Fruit fly (Drosophila melanogaster) whole organism, embryonic: Measurements from ENCODE around the gene CG4629.

Experiments
- ATbp ChIP-seq: fragments of 200-800 bp; sonication (Bioruptor generic); optimal IDR thresholded peaks from 2 replicates; lab custom pipeline; 2017; ENCODE audit warnings: missing biosample characterization, mild to moderate bottlenecking, missing genetic modification characterization, missing genetic modification reagents
- Asciz ChIP-seq: fragments of 200-800 bp; sonication (Bioruptor generic); optimal IDR thresholded peaks from 2 replicates; lab custom pipeline; 2017; ENCODE audit warnings: missing biosample characterization, mild to moderate bottlenecking, missing genetic modification characterization, missing genetic modification reagents
- Awh ChIP-seq: fragments of 200-800 bp; sonication (Bioruptor generic); IDR thresholded peaks from 2 replicates; pipeline ENCODE4, ENCODE4 v1.3.6; 2022; ENCODE audit warnings: missing biosample characterization, missing genetic modification characterization
- Blimp-1 ChIP-seq: fragments of 200-800 bp; sonication (Bioruptor generic); optimal IDR thresholded peaks from 3 replicates; lab custom pipeline; 2018; ENCODE audit warnings: missing biosample characterization, missing genetic modification characterization, mild to moderate bottlenecking, moderate library complexity, missing genetic modification reagents
- CG11504 ChIP-seq: fragments of 200-800 bp; sonication (Bioruptor generic); optimal IDR thresholded peaks from 3 replicates; lab custom pipeline; 2019; ENCODE audit warnings: missing biosample characterization, mild to moderate bottlenecking, missing genetic modification characterization, moderate library complexity
- CG14710 ChIP-seq: fragments of 200-800 bp; sonication (Bioruptor generic); optimal IDR thresholded peaks from 3 replicates; lab custom pipeline; 2019; ENCODE audit warnings: missing biosample characterization, mild to moderate bottlenecking, missing genetic modification characterization, moderate library complexity
- CG15601 ChIP-seq: fragments of 200-800 bp; sonication (Bioruptor generic); optimal IDR thresholded peaks from 3 replicates; lab custom pipeline; 2019; ENCODE audit warnings: missing biosample characterization, mild to moderate bottlenecking, missing genetic modification characterization, moderate library complexity
- CG1603 ChIP-seq: fragments of 200-800 bp; sonication (Bioruptor generic); optimal IDR thresholded peaks from 2 replicates; lab custom pipeline; 2019; ENCODE audit warnings: missing biosample characterization, mild to moderate bottlenecking, missing genetic modification characterization, moderate library complexity
- CG1647 ChIP-seq: fragments of 200-800 bp; sonication (Bioruptor generic); optimal IDR thresholded peaks from 3 replicates; lab custom pipeline; 2016; ENCODE audit warnings: missing biosample characterization, missing genetic modification characterization
- CG16863 ChIP-seq: fragments of 200-800 bp; sonication (Bioruptor generic); optimal IDR thresholded peaks from 3 replicates; lab custom pipeline; 2016; ENCODE audit warnings: missing biosample characterization, missing genetic modification characterization
- CG17359 ChIP-seq: fragments of 200-800 bp; sonication (Bioruptor generic); optimal IDR thresholded peaks from 3 replicates; lab custom pipeline; 2018; ENCODE audit warnings: missing biosample characterization, mild to moderate bottlenecking, missing genetic modification characterization, moderate library complexity
- CG17612 ChIP-seq: fragments of 200-800 bp; sonication (Bioruptor generic); IDR thresholded peaks from 2 replicates; pipeline ENCODE4 v1.3.6; 2022; ENCODE audit warnings: missing biosample characterization, missing genetic modification characterization
- CG18262 ChIP-seq: fragments of 200-800 bp; optimal IDR thresholded peaks from 3 replicates; lab custom pipeline; 2019; ENCODE audit warnings: missing biosample characterization, mild to moderate bottlenecking, missing genetic modification characterization, moderate library complexity
- CG2875 ChIP-seq: fragments of 200-800 bp; sonication (Bioruptor generic); optimal IDR thresholded peaks from 2 replicates; lab custom pipeline; 2017; ENCODE audit warnings: missing biosample characterization, mild to moderate bottlenecking, missing genetic modification characterization, missing genetic modification reagents
- CG7987 ChIP-seq: fragments of 200-800 bp; sonication (Bioruptor generic); optimal IDR thresholded peaks from 2 replicates; lab custom pipeline; 2018; ENCODE audit warnings: missing biosample characterization, mild to moderate bottlenecking, missing genetic modification characterization, moderate library complexity
- CG8290 ChIP-seq, 3 experiments: fragments of 200-800 bp; sonication (Bioruptor generic); optimal IDR thresholded peaks; 2 replicates each; lab custom pipeline; 2016 to 2019; ENCODE audit warnings: missing biosample characterization in 3 of 3, missing genetic modification characterization in 3 of 3, mild to moderate bottlenecking in 2 of 3, moderate library complexity in 1 of 3
- CG9727 ChIP-seq: fragments of 200-800 bp; sonication (Bioruptor generic); optimal IDR thresholded peaks from 3 replicates; lab custom pipeline; 2017; ENCODE audit warnings: missing biosample characterization, mild to moderate bottlenecking, missing genetic modification characterization
- CkIIα-i1 ChIP-seq: fragments of 200-800 bp; sonication (Bioruptor generic); IDR thresholded peaks from 2 replicates; pipeline ENCODE4 v1.3.6; 2022; ENCODE audit warnings: missing biosample characterization, missing genetic modification characterization
- CoRest ChIP-seq: fragments of 200-800 bp; sonication (Bioruptor generic); optimal IDR thresholded peaks from 3 replicates; lab custom pipeline; 2018; ENCODE audit warnings: missing biosample characterization, mild to moderate bottlenecking, missing genetic modification characterization, moderate library complexity
- D19A ChIP-seq: fragments of 200-800 bp; optimal IDR thresholded peaks from 3 replicates; lab custom pipeline; 2019; ENCODE audit warnings: missing biosample characterization, mild to moderate bottlenecking, missing genetic modification characterization, moderate library complexity
- Ets65A ChIP-seq: fragments of 200-800 bp; sonication (Bioruptor generic); peaks from one replicate; lab custom pipeline; 2016; ENCODE audit warnings: missing biosample characterization, missing genetic modification characterization
- Fer1 ChIP-seq: fragments of 200-800 bp; sonication (Bioruptor generic); optimal IDR thresholded peaks from 2 replicates; lab custom pipeline; 2017; ENCODE audit warnings: missing biosample characterization, mild to moderate bottlenecking, missing genetic modification characterization
- HLH3B ChIP-seq: fragments of 200-800 bp; sonication (Bioruptor generic); IDR thresholded peaks from 2 replicates; pipeline ENCODE4 v1.3.6; 2022; ENCODE audit warnings: missing biosample characterization, missing genetic modification characterization
- HmgZ ChIP-seq: fragments of 200-800 bp; sonication (Bioruptor generic); optimal IDR thresholded peaks from 2 replicates; lab custom pipeline; 2018; ENCODE audit warnings: missing biosample characterization, mild to moderate bottlenecking, missing genetic modification characterization
- Hr51 ChIP-seq, 2 experiments: fragments of 200-800 bp; sonication (Bioruptor generic); optimal IDR thresholded peaks; 2 replicates in 1 of 2; 3 replicates in 1 of 2; lab custom pipeline; 2016 to 2018; ENCODE audit warnings: missing biosample characterization in 2 of 2, missing genetic modification characterization in 2 of 2, mild to moderate bottlenecking in 1 of 2, moderate library complexity in 1 of 2
- Med ChIP-seq: fragments of 200-800 bp; sonication (Bioruptor generic); peaks from one replicate; lab custom pipeline; 2016; ENCODE audit warnings: missing biosample characterization, missing genetic modification characterization, mild to moderate bottlenecking, inconsistent platforms, moderate library complexity
- NfI ChIP-seq: fragments of 200-800 bp; sonication (Bioruptor generic); optimal IDR thresholded peaks from 3 replicates; lab custom pipeline; 2018; ENCODE audit warnings: missing biosample characterization, mild to moderate bottlenecking, missing genetic modification characterization, moderate library complexity
- Opbp ChIP-seq: fragments of 200-800 bp; sonication (Bioruptor generic); IDR thresholded peaks from 3 replicates; pipeline ENCODE4 v1.3.6; 2022; ENCODE audit warnings: missing biosample characterization, missing genetic modification characterization; ENCODE audit not compliant: partially characterized antibody
- Sox100B ChIP-seq: fragments of 200-800 bp; sonication (Bioruptor generic); optimal IDR thresholded peaks from 3 replicates; lab custom pipeline; 2018; ENCODE audit warnings: missing biosample characterization, mild to moderate bottlenecking, missing genetic modification characterization
- Sox102F ChIP-seq: fragments of 200-800 bp; sonication (Bioruptor generic); optimal IDR thresholded peaks from 2 replicates; lab custom pipeline; 2018; ENCODE audit warnings: missing biosample characterization, mild to moderate bottlenecking, missing genetic modification characterization, moderate library complexity
- Trl ChIP-seq, 3 experiments: fragments of >200 bp in 2 of 3; fragments of 200-800 bp in 1 of 3; sonication (Bioruptor generic) in 1 of 3; optimal IDR thresholded peaks; 2 replicates in 1 of 3; 3 replicates in 2 of 3; lab custom pipeline; 2016 to 2017; ENCODE audit warnings: missing biosample characterization in 1 of 3, missing genetic modification characterization in 1 of 3
- Xrp1 ChIP-seq: fragments of 200-800 bp; sonication (Bioruptor generic); IDR thresholded peaks from 2 replicates; pipeline ENCODE4 v1.3.6; 2022; ENCODE audit warnings: missing biosample characterization, missing genetic modification characterization
- abd-A ChIP-seq: fragments of 200-800 bp; sonication (Bioruptor generic); optimal IDR thresholded peaks from 3 replicates; lab custom pipeline; 2019; ENCODE audit warnings: missing biosample characterization, mild to moderate bottlenecking, missing genetic modification characterization, moderate library complexity
- bsh ChIP-seq, 2 experiments: fragments of 200-800 bp; sonication (Bioruptor generic); optimal IDR thresholded peaks; 2 replicates each; lab custom pipeline; 2017 to 2018; ENCODE audit warnings: mild to moderate bottlenecking in 2 of 2, missing biosample characterization in 2 of 2, missing genetic modification characterization in 2 of 2, moderate library complexity in 1 of 2
- chinmo ChIP-seq: fragments of 200-800 bp; sonication (Bioruptor generic); IDR thresholded peaks from 4 replicates; pipeline ENCODE4 v1.3.6; 2022; ENCODE audit warnings: missing biosample characterization, missing genetic modification characterization; ENCODE audit not compliant: partially characterized antibody
- klu ChIP-seq: fragments of 200-800 bp; sonication (Bioruptor generic); IDR thresholded peaks from 2 replicates; pipeline ENCODE4 v1.3.6; 2022; ENCODE audit warnings: missing biosample characterization, missing genetic modification characterization
- lov ChIP-seq, 2 experiments: fragments of 200-800 bp in 1 of 2; fragments of >200 bp in 1 of 2; sonication (Bioruptor generic) in 1 of 2; IDR thresholded peaks in 1 of 2; optimal IDR thresholded peaks in 1 of 2; 2 replicates in 1 of 2; 3 replicates in 1 of 2; pipeline versions ENCODE4 v1.3.6 to Lab custom; 2017 to 2022; ENCODE audit warnings: missing biosample characterization in 1 of 2, missing genetic modification characterization in 1 of 2
- nau ChIP-seq: fragments of 200-800 bp; sonication (Bioruptor generic); optimal IDR thresholded peaks from 3 replicates; lab custom pipeline; 2017; ENCODE audit warnings: missing biosample characterization, mild to moderate bottlenecking, missing genetic modification characterization, missing genetic modification reagents
- nom ChIP-seq: fragments of 200-800 bp; sonication (Bioruptor generic); optimal IDR thresholded peaks from 2 replicates; lab custom pipeline; 2017; ENCODE audit warnings: missing biosample characterization, missing genetic modification characterization, mild to moderate bottlenecking, moderate library complexity, missing genetic modification reagents
- oc ChIP-seq: fragments of 200-800 bp; sonication (Bioruptor generic); optimal IDR thresholded peaks from 2 replicates; lab custom pipeline; 2018; ENCODE audit warnings: missing biosample characterization, mild to moderate bottlenecking, missing genetic modification characterization, moderate library complexity
- scrt ChIP-seq: fragments of 200-800 bp; sonication (Bioruptor generic); optimal IDR thresholded peaks from 2 replicates; lab custom pipeline; 2018; ENCODE audit warnings: missing biosample characterization, mild to moderate bottlenecking, missing genetic modification characterization, moderate library complexity
- sug ChIP-seq: fragments of 200-800 bp; optimal IDR thresholded peaks from 2 replicates; lab custom pipeline; 2019; ENCODE audit warnings: missing biosample characterization, mild to moderate bottlenecking, missing genetic modification characterization, moderate library complexity
- unpg ChIP-seq: fragments of 200-800 bp; sonication (Bioruptor generic); optimal IDR thresholded peaks from 3 replicates; lab custom pipeline; 2018; ENCODE audit warnings: missing biosample characterization, mild to moderate bottlenecking, missing genetic modification characterization, moderate library complexity
- wek ChIP-seq: fragments of 200-800 bp; sonication (Bioruptor generic); optimal IDR thresholded peaks from 3 replicates; lab custom pipeline; 2018; ENCODE audit warnings: missing biosample characterization, mild to moderate bottlenecking, missing genetic modification characterization, moderate library complexity
- zfh2 ChIP-seq: fragments of 200-800 bp; sonication (Bioruptor generic); optimal IDR thresholded peaks from 2 replicates; lab custom pipeline; 2016; ENCODE audit warnings: missing biosample characterization, missing genetic modification characterization

The CG4629 gene

dm6 chr2L:1121942-1122710, 19.8 kb upstream of the CG4629 start:
- TF ChIP-seq sug (peak; percentile 9), CG9727 (GFP tag; lab: Kevin White, UChicago) (no peak), CG11504 (tag; lab: Kevin White, UChicago) (peak; percentile 37), chinmo (GFP tag; lab: Robert Waterston, UW) (peak; percentile 87; the same call in 2 of the 4 replicates), Sox100B (GFP tag; lab: Kevin White, UChicago) (peak; percentile 30), CG17612 (GFP tag; lab: Robert Waterston, UW) (0 out of 2 replicates have a peak, but pooled peaks have one; percentile 4), CG2875 (peak; percentile 0), Opbp (GFP tag; lab: Robert Waterston, UW) (no peak), CoRest (tag; lab: Kevin White, UChicago) (no peak), CG8290 (GFP tag; optimal IDR thresholded peaks at IDR 0.05; lab: Kevin White, UChicago) (no peak), CG8290 (tag; optimal IDR thresholded peaks at IDR 0.05; lab: Kevin White, UChicago) (peak in 1 of 2 experiments; percentile 2), Med (peak; percentile 63), lov (optimal IDR thresholded peaks at IDR 0.05; lab: Kevin White, UChicago) (no peak), lov (GFP tag; IDR thresholded peaks at IDR 0.05; lab: Robert Waterston, UW) (no peak), wek (GFP tag; lab: Kevin White, UChicago) (peak; percentile 25), CG15601 (tag; lab: Kevin White, UChicago) (peak; percentile 21), CkIIα-i1 (GFP tag; lab: Robert Waterston, UW) (no peak), Ets65A (peak; percentile 33), CG18262 (tag; lab: Kevin White, UChicago) (peak; percentile 9), D19A (peak; percentile 76), klu (0 out of 2 replicates have a peak, but pooled peaks have one; percentile 21), CG14710 (tag; lab: Kevin White, UChicago) (peak; percentile 11), oc (peak; percentile 15), CG1647 (no peak), HmgZ (tag; lab: Kevin White, UChicago) (peak; percentile 13), Xrp1 (GFP tag; lab: Robert Waterston, UW) (peak; percentile 38; the same call in 1 of the 2 replicates), CG16863 (GFP tag; lab: Kevin White, UChicago) (peak; percentile 0), CG17359 (tag; lab: Kevin White, UChicago) (peak; percentile 27), unpg (GFP tag; lab: Kevin White, UChicago) (peak; percentile 5), Hr51 (GFP tag; optimal IDR thresholded peaks at IDR 0.05; lab: Kevin White, UChicago) (peak in 1 of 2 experiments; percentile 15), Sox102F (GFP tag; lab: Kevin White, UChicago) (peak; percentile 22), scrt (GFP tag; lab: Kevin White, UChicago) (no peak), CG1603 (tag; lab: Kevin White, UChicago) (peak; percentile 29), nau (peak; percentile 8), Blimp-1 (GFP tag; lab: Kevin White, UChicago) (peak; percentile 16), CG7987 (GFP tag; lab: Kevin White, UChicago) (peak; percentile 38), NfI (GFP tag; lab: Kevin White, UChicago) (no peak), zfh2 (GFP tag; lab: Kevin White, UChicago) (no peak), Awh (GFP tag; lab: Robert Waterston, UW) (no peak), HLH3B (GFP tag; lab: Robert Waterston, UW) (no peak), Asciz (GFP tag; lab: Kevin White, UChicago) (peak; percentile 0), Trl (optimal IDR thresholded peaks at IDR 0.05; lab: Kevin White, UChicago) (no peak), Trl (GFP tag; optimal IDR thresholded peaks at IDR 0.05; lab: Kevin White, UChicago) (no peak), nom (GFP tag; lab: Kevin White, UChicago) (no peak), bsh (GFP tag; optimal IDR thresholded peaks at IDR 0.05; lab: Kevin White, UChicago) (peak in 1 of 2 experiments; percentile 22), Fer1 (GFP tag; lab: Kevin White, UChicago) (no peak), ATbp (GFP tag; lab: Kevin White, UChicago) (peak; percentile 42), abd-A (peak; percentile 46)
